Worm (Caenorhabditis elegans): ENCODE measurements around the gene rol-6.

rol-6 gene

ce11 chrII:8764332-8764731 is 31.5 kb downstream of the rol-6 start:
- no peak for TF ChIP-seq fos-1 (tag; optimal IDR thresholded peaks at IDR 0.05)
- no peak for TF ChIP-seq nhr-67 (tag; optimal IDR thresholded peaks at IDR 0.05)

- TF ChIP-seq elt-1 (tag; optimal IDR thresholded peaks at IDR 0.05) (no peak), nhr-28 (tag; optimal IDR thresholded peaks at IDR 0.05) (no peak), mml-1 (tag; optimal IDR thresholded peaks at IDR 0.05) (no peak), snpc-4 (tag; optimal IDR thresholded peaks at IDR 0.05) (no peak), fos-1 (tag; optimal IDR thresholded peaks at IDR 0.05) (no peak), unc-39 (tag; optimal IDR thresholded peaks at IDR 0.05) (no peak), ceh-16 (tag; optimal IDR thresholded peaks at IDR 0.05) (no peak), lsy-12 (tag; optimal IDR thresholded peaks at IDR 0.05) (peak; percentile 2), nhr-12 (tag; optimal IDR thresholded peaks at IDR 0.05) (no peak), eor-1 (tag; optimal IDR thresholded peaks at IDR 0.05) (no peak), fkh-2 (tag; optimal IDR thresholded peaks at IDR 0.05) (no peak), sea-2 (GFP tag; optimal IDR thresholded peaks at IDR 0.05) (no peak), ceh-9 (tag; optimal IDR thresholded peaks at IDR 0.05) (no peak), pqm-1 (tag; optimal IDR thresholded peaks at IDR 0.05) (no peak), ceh-28 (tag; optimal IDR thresholded peaks at IDR 0.05) (no peak), R02D3.7 (tag; optimal IDR thresholded peaks at IDR 0.05) (no peak), nhr-237 (tag; optimal IDR thresholded peaks at IDR 0.05) (no peak), zag-1 (tag; optimal IDR thresholded peaks at IDR 0.05) (no peak), nhr-67 (tag; optimal IDR thresholded peaks at IDR 0.05) (no peak), unc-62 (GFP tag; optimal IDR thresholded peaks at IDR 0.05) (no peak), jun-1 (tag; optimal IDR thresholded peaks at IDR 0.05) (no peak), ztf-4 (tag; optimal IDR thresholded peaks at IDR 0.05) (no peak), egl-5 (tag; optimal IDR thresholded peaks at IDR 0.05) (no peak), ceh-82 (tag; optimal IDR thresholded peaks at IDR 0.05) (no peak), ama-1 (optimal IDR thresholded peaks at IDR 0.05) (no peak), egl-27 (tag; optimal IDR thresholded peaks at IDR 0.05) (no peak), nhr-23 (tag; optimal IDR thresholded peaks at IDR 0.05) (peak; percentile 70), skn-1 (tag; optimal IDR thresholded peaks at IDR 0.05) (no peak), nhr-77 (tag; optimal IDR thresholded peaks at IDR 0.05) (no peak), pha-4 (tag; optimal IDR thresholded peaks at IDR 0.05) (no peak), nhr-11 (tag; optimal IDR thresholded peaks at IDR 0.05) (no peak), nhr-76 (tag; optimal IDR thresholded peaks at IDR 0.05) (no peak), mdl-1 (tag; optimal IDR thresholded peaks at IDR 0.05) (peak; percentile 48), nfya-1 (tag; optimal IDR thresholded peaks at IDR 0.05; ENCODE audit: insufficient read depth) (no peak), lin-15B (tag; optimal IDR thresholded peaks at IDR 0.05) (no peak), tbx-2 (tag; optimal IDR thresholded peaks at IDR 0.05) (no peak), nhr-43 (tag; optimal IDR thresholded peaks at IDR 0.05; ENCODE audit: poor library complexity, severe bottlenecking) (peak; percentile 81), lin-39 (tag; optimal IDR thresholded peaks at IDR 0.05) (no peak), fkh-10 (GFP tag; optimal IDR thresholded peaks at IDR 0.05) (no peak), nhr-25 (tag; optimal IDR thresholded peaks at IDR 0.05) (peak; percentile 24), elt-3 (tag; optimal IDR thresholded peaks at IDR 0.05) (no peak)
Observed at ce11 chrII:8765131-8765530, 32.3 kb downstream of the rol-6 start.

- TF ChIP-seq jun-1 (tag; optimal IDR thresholded peaks at IDR 0.05) (no peak), ama-1 (optimal IDR thresholded peaks at IDR 0.05) (no peak), nhr-23 (tag; optimal IDR thresholded peaks at IDR 0.05) (no peak), ztf-11 (tag; optimal IDR thresholded peaks at IDR 0.05) (no peak), lin-39 (tag; optimal IDR thresholded peaks at IDR 0.05) (no peak), elt-3 (tag; optimal IDR thresholded peaks at IDR 0.05) (no peak), egl-27 (tag; optimal IDR thresholded peaks at IDR 0.05) (no peak), nhr-28 (tag; optimal IDR thresholded peaks at IDR 0.05) (no peak), eor-1 (tag; optimal IDR thresholded peaks at IDR 0.05) (no peak), lsy-12 (tag; optimal IDR thresholded peaks at IDR 0.05) (no peak), mdl-1 (tag; optimal IDR thresholded peaks at IDR 0.05) (no peak), pqm-1 (tag; optimal IDR thresholded peaks at IDR 0.05) (no peak), nhr-67 (tag; optimal IDR thresholded peaks at IDR 0.05) (no peak)
Observed at ce11 chrII:8766475-8766874, 33.6 kb downstream of the rol-6 start, which contains the start of the genes nsph-1.1 and K08F8.15. Gene nsph-1.1 (plus strand): TSS chrII:8766775. Gene K08F8.15 (plus strand): TSS chrII:8766809.
